Worm (Caenorhabditis elegans) whole organism, L2 larva: ENCODE data around the gene B0302.4.

Source experiments
- C34F6.9 ChIP-seq: fragments of 150-350 bp; optimal IDR thresholded peaks from 2 replicates; lab custom pipeline; 2014; ENCODE audit warnings: missing biosample characterization, missing genetic modification characterization
- F13H6.1 ChIP-seq: sonication (generic microtip); optimal IDR thresholded peaks from 2 replicates; lab custom pipeline; 2016; ENCODE audit warnings: missing genetic modification characterization, missing compliant biosample characterization
- Y55F3AM.14 ChIP-seq: fragments of 200-800 bp; sonication (Bioruptor generic); optimal IDR thresholded peaks from 2 replicates; lab custom pipeline; 2018; ENCODE audit warnings: mild to moderate bottlenecking, missing genetic modification characterization, missing compliant biosample characterization
- aly-2 ChIP-seq: fragments of 150-350 bp; optimal IDR thresholded peaks from 2 replicates; lab custom pipeline; 2014; ENCODE audit warnings: missing biosample characterization, missing genetic modification characterization
- ama-1 ChIP-seq: fragments of 150-350 bp; optimal IDR thresholded peaks from 2 replicates; lab custom pipeline; 2018; ENCODE audit warnings: inconsistent platforms
- ceh-16 ChIP-seq: fragments of 150-350 bp; optimal IDR thresholded peaks from 2 replicates; lab custom pipeline; 2014; ENCODE audit warnings: missing biosample characterization, missing genetic modification characterization
- ceh-82 ChIP-seq: fragments of 150-350 bp; optimal IDR thresholded peaks from 2 replicates; lab custom pipeline; 2014; ENCODE audit warnings: missing biosample characterization, missing genetic modification characterization
- dmd-4 ChIP-seq: sonication (generic microtip); optimal IDR thresholded peaks from 2 replicates; lab custom pipeline; 2017; ENCODE audit warnings: missing biosample characterization, missing genetic modification characterization
- elt-1 ChIP-seq: fragments of 150-350 bp; optimal IDR thresholded peaks from 2 replicates; lab custom pipeline; 2014; ENCODE audit warnings: missing biosample characterization, missing genetic modification characterization
- elt-3 ChIP-seq: sonication (generic microtip); optimal IDR thresholded peaks from 2 replicates; lab custom pipeline; 2017; ENCODE audit warnings: missing biosample characterization, missing genetic modification characterization
- fos-1 ChIP-seq: fragments of 150-350 bp; optimal IDR thresholded peaks from 2 replicates; lab custom pipeline; 2014; ENCODE audit warnings: missing biosample characterization, missing genetic modification characterization
- gmeb-1 ChIP-seq: fragments of 150-350 bp; optimal IDR thresholded peaks from 2 replicates; lab custom pipeline; 2014; ENCODE audit warnings: missing biosample characterization, missing genetic modification characterization
- lin-11 ChIP-seq: fragments of 150-350 bp; sonication (generic microtip); optimal IDR thresholded peaks from 2 replicates; lab custom pipeline; 2014; ENCODE audit warnings: missing biosample characterization, missing genetic modification characterization, inconsistent platforms, mixed read lengths
- lin-13 ChIP-seq: fragments of 150-350 bp; optimal IDR thresholded peaks from 2 replicates; lab custom pipeline; 2014; ENCODE audit warnings: missing biosample characterization, missing genetic modification reagents, missing genetic modification characterization
- lin-39 ChIP-seq: fragments of 150-350 bp; optimal IDR thresholded peaks from 2 replicates; lab custom pipeline; 2014; ENCODE audit warnings: missing biosample characterization, missing genetic modification reagents, missing genetic modification characterization
- mab-5 ChIP-seq: fragments of 150-350 bp; optimal IDR thresholded peaks from 2 replicates; lab custom pipeline; 2014; ENCODE audit warnings: missing biosample characterization, missing genetic modification characterization
- nhr-10 ChIP-seq: sonication (generic microtip); optimal IDR thresholded peaks from 2 replicates; lab custom pipeline; 2017; ENCODE audit warnings: missing biosample characterization, missing genetic modification characterization
- nhr-11 ChIP-seq: fragments of 150-350 bp; optimal IDR thresholded peaks from 2 replicates; lab custom pipeline; 2014; ENCODE audit warnings: missing biosample characterization, missing genetic modification characterization
- nhr-129 ChIP-seq: fragments of 150-350 bp; optimal IDR thresholded peaks from 2 replicates; lab custom pipeline; 2014; ENCODE audit warnings: missing biosample characterization, missing genetic modification characterization
- nhr-21 ChIP-seq: fragments of 150-350 bp; optimal IDR thresholded peaks from 2 replicates; lab custom pipeline; 2014; ENCODE audit warnings: missing biosample characterization, missing genetic modification characterization
- nhr-23 ChIP-seq: fragments of 150-350 bp; optimal IDR thresholded peaks from 2 replicates; lab custom pipeline; 2014; ENCODE audit warnings: missing biosample characterization, missing genetic modification reagents, missing genetic modification characterization
- nhr-25 ChIP-seq: fragments of 150-350 bp; sonication (generic microtip); optimal IDR thresholded peaks from 3 replicates; lab custom pipeline; 2014; ENCODE audit warnings: missing biosample characterization, missing genetic modification characterization
- nhr-6 ChIP-seq: fragments of 150-350 bp; optimal IDR thresholded peaks from 2 replicates; lab custom pipeline; 2014; ENCODE audit warnings: missing biosample characterization, missing genetic modification characterization
- nhr-77 ChIP-seq: fragments of 150-350 bp; optimal IDR thresholded peaks from 2 replicates; lab custom pipeline; 2014; ENCODE audit warnings: missing biosample characterization, missing genetic modification characterization
- peb-1 ChIP-seq: fragments of 150-350 bp; optimal IDR thresholded peaks from 2 replicates; lab custom pipeline; 2014; ENCODE audit warnings: missing biosample characterization, missing genetic modification characterization
- sem-4 ChIP-seq: fragments of 150-350 bp; optimal IDR thresholded peaks from 2 replicates; lab custom pipeline; 2014; ENCODE audit warnings: missing biosample characterization, missing genetic modification reagents, missing genetic modification characterization
- skn-1 ChIP-seq: sonication (generic microtip); optimal IDR thresholded peaks from 2 replicates; lab custom pipeline; 2017; ENCODE audit warnings: missing biosample characterization, missing genetic modification characterization
- sma-9 ChIP-seq, 2 experiments: fragments of 150-350 bp in 1 of 2; sonication (generic microtip) in 1 of 2; optimal IDR thresholded peaks; 2 replicates each; lab custom pipeline; 2014 to 2016; ENCODE audit warnings: missing genetic modification characterization in 2 of 2, mild to moderate bottlenecking in 1 of 2, missing biosample characterization in 1 of 2, missing compliant biosample characterization in 1 of 2, missing genetic modification reagents in 1 of 2, moderate library complexity in 1 of 2
- snpc-4 ChIP-seq: fragments of 150-350 bp; optimal IDR thresholded peaks from 2 replicates; lab custom pipeline; 2014; ENCODE audit warnings: missing biosample characterization, missing genetic modification characterization
- unc-39 ChIP-seq: fragments of 150-350 bp; optimal IDR thresholded peaks from 2 replicates; lab custom pipeline; 2014; ENCODE audit warnings: missing biosample characterization, missing genetic modification characterization
- unc-55 ChIP-seq: fragments of 150-350 bp; sonication (generic microtip); optimal IDR thresholded peaks from 3 replicates; lab custom pipeline; 2014; ENCODE audit warnings: missing biosample characterization, missing genetic modification reagents, missing genetic modification characterization
- unc-62 ChIP-seq: fragments of 150-350 bp; optimal IDR thresholded peaks from 2 replicates; lab custom pipeline; 2014; ENCODE audit warnings: missing biosample characterization, missing genetic modification reagents, missing genetic modification characterization
- zag-1 ChIP-seq: fragments of 150-350 bp; optimal IDR thresholded peaks from 2 replicates; lab custom pipeline; 2014; ENCODE audit warnings: missing biosample characterization, missing genetic modification characterization
- ztf-1 ChIP-seq: fragments of 200-800 bp; sonication (Bioruptor generic); conservative IDR thresholded peaks from 2 replicates; pipeline ENCODE4 v1.3.6; 2022; ENCODE audit warnings: missing genetic modification characterization, missing compliant biosample characterization
- ztf-11 ChIP-seq: sonication (generic microtip); optimal IDR thresholded peaks from 2 replicates; lab custom pipeline; 2017; ENCODE audit warnings: missing biosample characterization, missing genetic modification characterization
- ztf-4 ChIP-seq: fragments of 150-350 bp; optimal IDR thresholded peaks from 2 replicates; lab custom pipeline; 2014; ENCODE audit warnings: missing biosample characterization, missing genetic modification characterization

The B0302.4 gene

ce11 chrX:17180135-17180534 is 3.6 kb upstream of the B0302.4 start:
- TF ChIP-seq ceh-16 (no peak), unc-55 (GFP tag; lab: Kevin White, UChicago) (no peak), sma-9 (GFP tag; optimal IDR thresholded peaks at IDR 0.05; lab: Kevin White, UChicago) (no peak), sma-9 (tag; optimal IDR thresholded peaks at IDR 0.05; lab: Kevin White, UChicago) (no peak), ztf-1 (GFP tag; lab: Robert Waterston, UW) (no peak), ztf-4 (no peak), mab-5 (tag; lab: Kevin White, UChicago) (no peak), nhr-129 (tag; lab: Kevin White, UChicago) (no peak), sem-4 (tag; lab: Kevin White, UChicago) (no peak), aly-2 (tag; lab: Kevin White, UChicago) (no peak), elt-3 (tag; lab: Kevin White, UChicago) (no peak), ama-1 (lab: Kevin White, UChicago) (no peak), unc-39 (no peak), F13H6.1 (tag; lab: Kevin White, UChicago) (no peak), elt-1 (no peak)

ce11 chrX:17178239-17178638 is 1.7 kb upstream of the B0302.4 start, which contains the start of gene B0302.2:
Gene B0302.2, plus strand, starts transcription at chrX:17178539.
- TF ChIP-seq sma-9 (GFP tag; optimal IDR thresholded peaks at IDR 0.05; lab: Kevin White, UChicago), result no peak
- no peak for TF ChIP-seq sma-9 (tag; optimal IDR thresholded peaks at IDR 0.05; lab: Kevin White, UChicago)
- no peak for TF ChIP-seq snpc-4 (tag; lab: Kevin White, UChicago)
- TF ChIP-seq nhr-77 (tag; lab: Kevin White, UChicago), result no peak
- no peak for TF ChIP-seq nhr-11 (tag; lab: Kevin White, UChicago)
- TF ChIP-seq lin-11 (tag; lab: Kevin White, UChicago), result no peak
- no peak for TF ChIP-seq ztf-11 (tag; lab: Kevin White, UChicago)
- no peak for TF ChIP-seq gmeb-1 (tag; lab: Kevin White, UChicago)
- no peak for TF ChIP-seq lin-39 (tag; lab: Kevin White, UChicago)
- no peak for TF ChIP-seq sem-4 (tag; lab: Kevin White, UChicago)
- TF ChIP-seq unc-62 (GFP tag; lab: Kevin White, UChicago), result no peak
- no peak for TF ChIP-seq nhr-10
- no peak for TF ChIP-seq elt-3 (tag; lab: Kevin White, UChicago)
- TF ChIP-seq Y55F3AM.14, result no peak
- TF ChIP-seq ceh-82 (tag; lab: Kevin White, UChicago), result no peak
- no peak for TF ChIP-seq ceh-16
- TF ChIP-seq, all 48 proteins: peak for 0

DNA sequence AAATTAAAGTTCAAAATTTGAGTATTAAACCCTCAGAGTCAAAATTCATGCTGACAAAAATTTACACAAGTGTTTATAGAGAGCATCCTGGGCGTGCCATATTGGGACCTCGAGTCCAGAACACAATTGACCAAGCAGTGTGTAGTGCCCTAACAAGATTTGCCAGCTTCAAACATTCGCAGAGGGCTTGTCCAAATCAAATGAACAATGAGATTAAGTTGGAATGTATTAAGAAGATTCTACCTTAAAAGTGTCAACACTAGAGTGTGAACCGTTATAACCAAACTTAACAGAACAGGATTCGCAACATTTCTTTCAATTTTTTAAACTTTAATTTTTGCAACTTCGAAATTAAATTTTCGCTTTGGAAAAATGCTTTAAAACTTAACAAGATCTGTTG is 6.2 kb downstream of the B0302.4 start:
- TF ChIP-seq ceh-82 (tag; lab: Kevin White, UChicago) (no peak), elt-1 (no peak), lin-39 (tag; lab: Kevin White, UChicago) (no peak), C34F6.9 (no peak), peb-1 (tag; lab: Kevin White, UChicago) (no peak), unc-39 (no peak), F13H6.1 (tag; lab: Kevin White, UChicago) (no peak), mab-5 (tag; lab: Kevin White, UChicago) (no peak), nhr-23 (no peak), nhr-6 (tag; lab: Kevin White, UChicago) (no peak), nhr-25 (tag; lab: Kevin White, UChicago) (no peak), lin-11 (tag; lab: Kevin White, UChicago) (no peak), zag-1 (tag; lab: Kevin White, UChicago) (no peak), nhr-21 (tag; lab: Kevin White, UChicago) (no peak), dmd-4 (tag; lab: Kevin White, UChicago) (no peak), nhr-129 (tag; lab: Kevin White, UChicago) (no peak), lin-13 (no peak), nhr-10 (no peak)

DNA sequence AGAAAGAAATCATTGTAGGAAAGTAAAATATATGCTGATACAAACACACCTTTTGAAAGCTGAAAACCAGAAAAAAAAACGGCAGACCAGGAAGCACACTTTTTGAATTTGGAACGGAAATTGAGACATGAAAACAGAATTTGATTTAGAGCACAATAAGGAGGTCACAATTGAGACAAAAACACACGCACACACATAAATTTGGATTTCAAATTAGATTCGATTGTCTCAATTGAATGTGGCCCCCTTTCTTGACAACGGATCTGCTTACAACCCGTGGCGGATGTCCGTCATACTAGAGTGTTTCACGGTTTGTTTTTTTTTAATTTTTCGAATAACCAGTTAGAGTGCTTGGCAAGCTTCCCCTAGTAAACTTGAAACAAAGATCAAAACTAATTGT is 8.5 kb downstream of the B0302.4 start:
- no peak for TF ChIP-seq unc-55 (GFP tag; lab: Kevin White, UChicago)
- TF ChIP-seq nhr-77 (tag; lab: Kevin White, UChicago), result no peak
- no peak for TF ChIP-seq Y55F3AM.14
- no peak for TF ChIP-seq snpc-4 (tag; lab: Kevin White, UChicago)

DNA sequence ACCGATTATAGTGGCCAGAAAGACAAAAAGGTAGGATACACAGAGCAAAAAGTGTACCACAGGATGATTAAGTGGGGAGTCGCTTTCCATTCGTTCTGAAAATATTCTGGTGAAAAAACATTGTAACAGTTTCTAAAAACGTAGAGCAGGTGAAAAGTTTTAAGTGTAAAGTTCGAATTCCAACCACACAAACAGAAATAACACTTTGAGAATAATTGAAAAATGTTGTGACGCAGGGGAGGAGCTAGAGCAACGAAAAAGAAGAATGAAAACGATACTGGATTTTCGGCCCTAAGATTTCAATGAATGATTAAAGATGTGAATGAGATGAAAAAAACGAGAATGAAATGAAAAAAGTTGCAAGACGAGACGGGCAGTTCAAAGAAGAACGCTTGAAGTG is 18.7 kb downstream of the B0302.4 start, which contains the start of gene npr-21:
TSS of gene npr-21 (minus strand) at position 101 of the 400 bp plus-strand sequence.
- TF ChIP-seq skn-1 (tag; lab: Kevin White, UChicago) (no peak), ztf-4 (no peak), ama-1 (lab: Kevin White, UChicago) (no peak), unc-62 (GFP tag; lab: Kevin White, UChicago) (no peak), nhr-6 (tag; lab: Kevin White, UChicago) (no peak), sem-4 (tag; lab: Kevin White, UChicago) (no peak), Y55F3AM.14 (no peak), lin-11 (tag; lab: Kevin White, UChicago) (no peak), dmd-4 (tag; lab: Kevin White, UChicago) (no peak), mab-5 (tag; lab: Kevin White, UChicago) (no peak), nhr-21 (tag; lab: Kevin White, UChicago) (no peak), nhr-129 (tag; lab: Kevin White, UChicago) (no peak), fos-1 (tag; lab: Kevin White, UChicago) (no peak), snpc-4 (tag; lab: Kevin White, UChicago) (no peak), lin-39 (tag; lab: Kevin White, UChicago) (no peak)
- TF ChIP-seq, all 48 proteins: peak for 0
